Fruit fly (Drosophila melanogaster) whole organism, pupa: ENCODE data around the gene Rh6.

ENCODE experiments used
- CG10348 ChIP-seq: fragments of 200-800 bp; sonication (Bioruptor generic); IDR thresholded peaks from 2 replicates; pipeline ENCODE4 v1.3.6; 2022; ENCODE audit warnings: missing biosample characterization, missing genetic modification characterization
- CG14655 ChIP-seq: fragments of 200-800 bp; sonication (Bioruptor generic); optimal IDR thresholded peaks from 3 replicates; lab custom pipeline; 2017; ENCODE audit warnings: mild to moderate bottlenecking, missing biosample characterization, missing genetic modification reagents, missing genetic modification characterization
- CG4496 ChIP-seq: fragments of 200-800 bp; sonication (Bioruptor generic); IDR thresholded peaks from 3 replicates; pipeline ENCODE4 v1.3.6; 2022; ENCODE audit warnings: missing biosample characterization, missing genetic modification characterization
- gl ChIP-seq: fragments of 200-800 bp; sonication (Bioruptor generic); optimal IDR thresholded peaks from 2 replicates; lab custom pipeline; 2018; ENCODE audit warnings: missing biosample characterization, mild to moderate bottlenecking, missing genetic modification characterization

- TF ChIP-seq CG10348 (GFP tag; lab: Robert Waterston, UW) (no peak), CG4496 (no peak), gl (tag; lab: Kevin White, UChicago) (no peak), CG14655 (GFP tag; lab: Kevin White, UChicago) (no peak)
These were observed 36.8 kb upstream of the Rh6 start for dm6 chr3R:15446149-15446548.
